Fruit fly (Drosophila melanogaster) whole organism: Measurements from ENCODE around the gene alpha-Est3.

Experiments
- CG8478 ChIP-seq: fragments of >200 bp; optimal IDR thresholded peaks from 2 replicates; lab custom pipeline; 2018; ENCODE audit warnings: inconsistent platforms
- psq ChIP-seq: fragments of >200 bp; optimal IDR thresholded peaks from 2 replicates; lab custom pipeline; 2017

DNA sequence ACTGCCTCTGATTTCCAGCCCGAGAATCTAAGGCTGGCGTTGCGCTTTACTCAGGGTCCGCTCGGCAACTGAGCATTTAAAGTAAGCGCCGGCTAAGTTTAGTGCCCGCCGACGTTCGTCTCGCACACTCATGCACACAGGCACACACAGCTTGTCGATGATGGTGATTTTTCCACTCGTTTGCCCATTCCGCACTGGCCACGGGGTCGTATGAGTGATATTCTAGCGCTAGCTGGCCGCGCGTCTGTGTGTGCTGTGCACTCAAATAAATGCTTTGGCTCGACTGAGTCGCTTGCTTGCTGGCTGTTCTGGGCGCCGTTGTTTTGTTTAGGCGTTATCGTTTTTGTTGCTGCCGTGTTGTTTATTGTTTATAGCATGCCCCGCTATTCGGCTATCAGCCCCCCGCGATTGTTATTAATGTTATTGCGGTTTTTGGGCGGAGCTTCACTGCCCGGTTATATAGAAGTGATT, 25.8 kb downstream of the alpha-Est3 start, which contains the start of gene alpha-Est8:
- TF ChIP-seq psq (no peak), CG8478 (no peak)
